Fruit fly (Drosophila melanogaster) whole organism, embryonic: ENCODE data around the gene CG13601.

ENCODE experiments used
- Blimp-1 ChIP-seq: fragments of 200-800 bp; sonication (Bioruptor generic); optimal IDR thresholded peaks from 3 replicates; lab custom pipeline; 2018; ENCODE audit warnings: missing biosample characterization, missing genetic modification characterization, mild to moderate bottlenecking, moderate library complexity, missing genetic modification reagents
- CG1024 ChIP-seq: fragments of 200-800 bp; sonication (Bioruptor generic); IDR thresholded peaks from 2 replicates; pipeline ENCODE4 v1.3.6; 2022; ENCODE audit warnings: missing biosample characterization, missing genetic modification characterization
- CG10267 ChIP-seq: fragments of 200-800 bp; sonication (Bioruptor generic); optimal IDR thresholded peaks from 2 replicates; lab custom pipeline; 2018; ENCODE audit warnings: missing biosample characterization, mild to moderate bottlenecking, missing genetic modification characterization, moderate library complexity
- CG10366 ChIP-seq: fragments of 200-800 bp; sonication (Bioruptor generic); IDR thresholded peaks from 2 replicates; pipeline ENCODE4 v1.3.6; 2022; ENCODE audit warnings: missing biosample characterization, missing genetic modification characterization
- CG10431 ChIP-seq: fragments of 200-800 bp; sonication (Bioruptor generic); optimal IDR thresholded peaks from 3 replicates; lab custom pipeline; 2018; ENCODE audit warnings: missing biosample characterization, mild to moderate bottlenecking, missing genetic modification characterization
- CG10543 ChIP-seq: fragments of 200-800 bp; sonication (Bioruptor generic); optimal IDR thresholded peaks from 3 replicates; lab custom pipeline; 2017; ENCODE audit warnings: missing biosample characterization, mild to moderate bottlenecking, missing genetic modification characterization, moderate library complexity
- CG12155 ChIP-seq: fragments of 200-800 bp; sonication (Bioruptor generic); optimal IDR thresholded peaks from 3 replicates; lab custom pipeline; 2016; ENCODE audit warnings: missing biosample characterization, missing genetic modification characterization
- CG12659 ChIP-seq: fragments of 200-800 bp; sonication (Bioruptor generic); optimal IDR thresholded peaks from 3 replicates; lab custom pipeline; 2017; ENCODE audit warnings: mild to moderate bottlenecking, missing biosample characterization, missing genetic modification reagents, missing genetic modification characterization
- CG12744 ChIP-seq: fragments of 200-800 bp; sonication (Bioruptor generic); optimal IDR thresholded peaks from 2 replicates; lab custom pipeline; 2016; ENCODE audit warnings: missing biosample characterization, missing genetic modification characterization
- CG14014 ChIP-seq: fragments of 200-800 bp; sonication (Bioruptor generic); IDR thresholded peaks from 2 replicates; pipeline ENCODE4 v1.3.6; 2022; ENCODE audit warnings: missing biosample characterization, missing genetic modification characterization
- CG14710 ChIP-seq: fragments of 200-800 bp; sonication (Bioruptor generic); optimal IDR thresholded peaks from 3 replicates; lab custom pipeline; 2019; ENCODE audit warnings: missing biosample characterization, mild to moderate bottlenecking, missing genetic modification characterization, moderate library complexity
- CG1603 ChIP-seq: fragments of 200-800 bp; sonication (Bioruptor generic); optimal IDR thresholded peaks from 2 replicates; lab custom pipeline; 2019; ENCODE audit warnings: missing biosample characterization, mild to moderate bottlenecking, missing genetic modification characterization, moderate library complexity
- CG16813 ChIP-seq: fragments of 200-800 bp; sonication (Bioruptor generic); IDR thresholded peaks from 3 replicates; pipeline ENCODE4 v1.3.6; 2022; ENCODE audit warnings: missing biosample characterization, missing genetic modification characterization; ENCODE audit not compliant: partially characterized antibody
- CG17361 ChIP-seq: fragments of 200-800 bp; sonication (Bioruptor generic); IDR thresholded peaks from 3 replicates; pipeline ENCODE4 v1.3.6; 2022; ENCODE audit warnings: missing biosample characterization, missing genetic modification characterization
- CG5953 ChIP-seq: fragments of 200-800 bp; sonication (Bioruptor generic); IDR thresholded peaks from 2 replicates; pipeline ENCODE4 v1.3.6; 2022; ENCODE audit warnings: missing biosample characterization, missing genetic modification characterization
- CG6654 ChIP-seq: fragments of 200-800 bp; sonication (Bioruptor generic); optimal IDR thresholded peaks from 2 replicates; lab custom pipeline; 2017; ENCODE audit warnings: missing biosample characterization, mild to moderate bottlenecking, missing genetic modification characterization
- CG6813 ChIP-seq: fragments of 200-800 bp; sonication (Bioruptor generic); optimal IDR thresholded peaks from 2 replicates; lab custom pipeline; 2017; ENCODE audit warnings: missing biosample characterization, missing genetic modification characterization, mild to moderate bottlenecking, moderate library complexity, missing genetic modification reagents
- CG7357 ChIP-seq: fragments of 200-800 bp; sonication (Bioruptor generic); IDR thresholded peaks from 3 replicates; pipeline ENCODE4 v1.3.6; 2022; ENCODE audit warnings: missing biosample characterization, missing genetic modification characterization
- CG8290 ChIP-seq, 3 experiments: fragments of 200-800 bp; sonication (Bioruptor generic); optimal IDR thresholded peaks; 2 replicates each; lab custom pipeline; 2016 to 2019; ENCODE audit warnings: missing biosample characterization in 3 of 3, missing genetic modification characterization in 3 of 3, mild to moderate bottlenecking in 2 of 3, moderate library complexity in 1 of 3
- CG8478 ChIP-seq: fragments of >200 bp; optimal IDR thresholded peaks from 2 replicates; lab custom pipeline; 2018
- CG8924 ChIP-seq: fragments of 200-800 bp; optimal IDR thresholded peaks from 3 replicates; lab custom pipeline; 2019; ENCODE audit warnings: missing biosample characterization, mild to moderate bottlenecking, missing genetic modification characterization, moderate library complexity
- CG9727 ChIP-seq: fragments of 200-800 bp; sonication (Bioruptor generic); optimal IDR thresholded peaks from 3 replicates; lab custom pipeline; 2017; ENCODE audit warnings: missing biosample characterization, mild to moderate bottlenecking, missing genetic modification characterization
- Dip2 ChIP-seq: fragments of 200-800 bp; sonication (Bioruptor generic); IDR thresholded peaks from 2 replicates; pipeline ENCODE4 v1.3.6; 2022; ENCODE audit warnings: missing biosample characterization, missing genetic modification characterization
- Doc3 ChIP-seq: fragments of 200-800 bp; sonication (Bioruptor generic); IDR thresholded peaks from 3 replicates; pipeline ENCODE4 v1.3.6; 2022; ENCODE audit warnings: missing biosample characterization, missing genetic modification characterization; ENCODE audit not compliant: partially characterized antibody
- Hand ChIP-seq: fragments of 200-800 bp; sonication (Bioruptor generic); optimal IDR thresholded peaks from 2 replicates; lab custom pipeline; 2017; ENCODE audit warnings: mild to moderate bottlenecking, missing biosample characterization, missing genetic modification reagents, missing genetic modification characterization
- MESR4 ChIP-seq: fragments of 200-800 bp; sonication (Bioruptor generic); optimal IDR thresholded peaks from 2 replicates; lab custom pipeline; 2018; ENCODE audit warnings: missing biosample characterization, mild to moderate bottlenecking, missing genetic modification characterization, moderate library complexity
- Optix ChIP-seq: fragments of 200-800 bp; sonication (Bioruptor generic); IDR thresholded peaks from 3 replicates; pipeline ENCODE4 v1.3.6; 2022; ENCODE audit warnings: missing biosample characterization, missing genetic modification characterization
- PHDP ChIP-seq: fragments of 200-800 bp; sonication (Bioruptor generic); optimal IDR thresholded peaks from 3 replicates; lab custom pipeline; 2018; ENCODE audit warnings: missing biosample characterization, mild to moderate bottlenecking, missing genetic modification characterization, moderate library complexity
- Ptx1 ChIP-seq: fragments of 200-800 bp; sonication (Bioruptor generic); IDR thresholded peaks from 2 replicates; pipeline ENCODE4 v1.3.6; 2022; ENCODE audit warnings: missing biosample characterization, missing genetic modification characterization
- Scr ChIP-seq: fragments of 200-800 bp; sonication (Bioruptor generic); IDR thresholded peaks from 2 replicates; pipeline ENCODE4 v1.3.6; 2022; ENCODE audit warnings: missing biosample characterization, missing genetic modification characterization; ENCODE audit not compliant: partially characterized antibody
- ash1 ChIP-seq: fragments of 200-800 bp; sonication (Bioruptor generic); optimal IDR thresholded peaks from 2 replicates; lab custom pipeline; 2018; ENCODE audit warnings: missing biosample characterization, mild to moderate bottlenecking, missing genetic modification characterization
- bab2 ChIP-seq: fragments of 200-800 bp; sonication (Bioruptor generic); optimal IDR thresholded peaks from 2 replicates; lab custom pipeline; 2016; ENCODE audit warnings: missing biosample characterization, missing genetic modification characterization
- bowl ChIP-seq: fragments of 200-800 bp; sonication (Bioruptor generic); IDR thresholded peaks from 2 replicates; pipeline ENCODE4 v1.3.6; 2022; ENCODE audit warnings: missing biosample characterization, missing genetic modification characterization
- btn ChIP-seq: fragments of 200-800 bp; sonication (Bioruptor generic); optimal IDR thresholded peaks from 2 replicates; lab custom pipeline; 2016; ENCODE audit warnings: missing biosample characterization, missing genetic modification characterization
- cad ChIP-seq: fragments of >200 bp; optimal IDR thresholded peaks from 2 replicates; lab custom pipeline; 2017; ENCODE audit warnings: missing biosample characterization, missing genetic modification characterization
- da ChIP-seq: fragments of 200-800 bp; sonication (Bioruptor generic); optimal IDR thresholded peaks from 2 replicates; lab custom pipeline; 2016; ENCODE audit warnings: missing biosample characterization, missing genetic modification characterization
- gce ChIP-seq: fragments of 200-800 bp; sonication (Bioruptor generic); IDR thresholded peaks from 3 replicates; pipeline ENCODE4 v1.3.6; 2022; ENCODE audit warnings: missing biosample characterization, missing genetic modification characterization
- nom ChIP-seq: fragments of 200-800 bp; sonication (Bioruptor generic); optimal IDR thresholded peaks from 2 replicates; lab custom pipeline; 2017; ENCODE audit warnings: missing biosample characterization, missing genetic modification characterization, mild to moderate bottlenecking, moderate library complexity, missing genetic modification reagents
- ranshi ChIP-seq: fragments of 200-800 bp; sonication (Bioruptor generic); IDR thresholded peaks from 2 replicates; pipeline ENCODE4 v1.3.6; 2022; ENCODE audit warnings: missing biosample characterization, missing genetic modification characterization
- repo ChIP-seq: fragments of 200-800 bp; sonication (Bioruptor generic); optimal IDR thresholded peaks from 2 replicates; lab custom pipeline; 2016; ENCODE audit warnings: missing biosample characterization, missing genetic modification characterization
- rib ChIP-seq: fragments of 200-800 bp; sonication (Bioruptor generic); IDR thresholded peaks from 2 replicates; pipeline ENCODE4 v1.3.6; 2022; ENCODE audit warnings: missing biosample characterization, missing genetic modification characterization
- schlank ChIP-seq: fragments of 200-800 bp; sonication (Bioruptor generic); optimal IDR thresholded peaks from 2 replicates; lab custom pipeline; 2018; ENCODE audit warnings: missing biosample characterization, mild to moderate bottlenecking, missing genetic modification characterization
- sd ChIP-seq: fragments of 200-800 bp; sonication (Bioruptor generic); optimal IDR thresholded peaks from 3 replicates; lab custom pipeline; 2018; ENCODE audit warnings: missing biosample characterization, mild to moderate bottlenecking, missing genetic modification characterization, moderate library complexity
- sr ChIP-seq: fragments of 200-800 bp; sonication (Bioruptor generic); IDR thresholded peaks from 3 replicates; pipeline ENCODE4 v1.3.6; 2022; ENCODE audit warnings: missing biosample characterization, missing genetic modification characterization
- stwl ChIP-seq: fragments of 200-800 bp; sonication (Bioruptor generic); optimal IDR thresholded peaks from 3 replicates; lab custom pipeline; 2018; ENCODE audit warnings: missing biosample characterization, mild to moderate bottlenecking, missing genetic modification characterization, moderate library complexity
- trh ChIP-seq: fragments of 200-800 bp; sonication (Bioruptor generic); optimal IDR thresholded peaks from 2 replicates; lab custom pipeline; 2016; ENCODE audit warnings: missing biosample characterization, missing genetic modification characterization
- usp ChIP-seq: fragments of >200 bp; optimal IDR thresholded peaks from 2 replicates; lab custom pipeline; 2017; ENCODE audit warnings: missing biosample characterization, missing genetic modification characterization

Gene CG13601

dm6 chr3R:23962781-23963222 lies 35.4 kb upstream of the CG13601 start, which contains the start of gene CG31140 (continued):
- TF ChIP-seq sr (GFP tag; lab: Robert Waterston, UW), result peak; percentile 38; the same call in 1 of the 3 replicates
- no peak for TF ChIP-seq CG12744 (GFP tag; lab: Kevin White, UChicago)
- peak; percentile 91 for TF ChIP-seq sd
- TF ChIP-seq repo (GFP tag; lab: Kevin White, UChicago), result peak; percentile 0
- peak; percentile 73 for TF ChIP-seq CG10543
- no peak for TF ChIP-seq bowl
- peak; percentile 64 for TF ChIP-seq Hand
- TF ChIP-seq MESR4, result peak; percentile 12
- TF ChIP-seq, all 482 proteins: peak for 92

dm6 chr3R:23960865-23961264 lies 33.4 kb upstream of the CG13601 start:
- TF ChIP-seq CG10267 (tag; lab: Kevin White, UChicago) (peak; percentile 47), nom (GFP tag; lab: Kevin White, UChicago) (no peak), Doc3 (GFP tag; lab: Robert Waterston, UW) (0 out of 3 replicates have a peak, but pooled peaks have one; percentile 13), da (GFP tag; lab: Kevin White, UChicago) (no peak), CG16813 (peak; percentile 39; the same call in 1 of the 3 replicates), CG12155 (GFP tag; lab: Kevin White, UChicago) (no peak), Scr (0 out of 2 replicates have a peak, but pooled peaks have one; percentile 17), trh (GFP tag; lab: Kevin White, UChicago) (no peak), stwl (peak; percentile 99), gce (0 out of 3 replicates have a peak, but pooled peaks have one; percentile 8), CG8478 (lab: Kevin White, UChicago) (no peak), CG8290 (GFP tag; optimal IDR thresholded peaks at IDR 0.05; lab: Kevin White, UChicago) (peak; percentile 36), CG8290 (tag; optimal IDR thresholded peaks at IDR 0.05; lab: Kevin White, UChicago) (no peak)

dm6 chr3R:23958091-23958838 lies 30.8 kb upstream of the CG13601 start, which contains the start of the genes GluProRS and AP-1sigma:
Gene GluProRS (minus strand): TSS chr3R:23958391.
Gene AP-1sigma (plus strand): TSS chr3R:23958651.
- TF ChIP-seq CG12659 (GFP tag; lab: Kevin White, UChicago), result peak; percentile 94
- peak; percentile 42 for TF ChIP-seq btn (GFP tag; lab: Kevin White, UChicago)
- TF ChIP-seq CG17361 (GFP tag; lab: Robert Waterston, UW), result no peak; the same call in none of the 3 replicates
- TF ChIP-seq schlank (tag; lab: Kevin White, UChicago), result peak; percentile 59
- peak; percentile 96 for TF ChIP-seq CG10366
- no peak for TF ChIP-seq cad (GFP tag; lab: Kevin White, UChicago)
- peak; percentile 93 for TF ChIP-seq CG9727
- TF ChIP-seq Ptx1 (GFP tag; lab: Robert Waterston, UW), result peak; percentile 99
- peak; percentile 95 for TF ChIP-seq CG14014 (GFP tag; lab: Robert Waterston, UW)
- TF ChIP-seq CG7357 (GFP tag; lab: Robert Waterston, UW), result peak; percentile 91
- TF ChIP-seq ash1, result peak; percentile 59
- peak; percentile 92 for TF ChIP-seq rib (GFP tag; lab: Robert Waterston, UW)
- peak; percentile 95 for TF ChIP-seq ranshi
- TF ChIP-seq Dip2 (GFP tag; lab: Robert Waterston, UW), result peak; percentile 32; the same call in 1 of the 2 replicates
- peak; percentile 42 for TF ChIP-seq CG6654 (GFP tag; lab: Kevin White, UChicago)
- TF ChIP-seq CG14710, result peak; percentile 92
- peak; percentile 15 for TF ChIP-seq CG10431 (GFP tag; lab: Kevin White, UChicago)
- peak; percentile 92 for TF ChIP-seq CG1603 (tag; lab: Kevin White, UChicago)
- peak; percentile 85 for TF ChIP-seq bab2 (GFP tag; lab: Kevin White, UChicago)
- peak; percentile 90 for TF ChIP-seq CG1024
- peak; percentile 91 for TF ChIP-seq Optix
- peak; percentile 86 for TF ChIP-seq Blimp-1 (GFP tag; lab: Kevin White, UChicago)
- no peak for TF ChIP-seq usp (GFP tag; lab: Kevin White, UChicago)
- peak; percentile 88 for TF ChIP-seq CG8924 (tag; lab: Kevin White, UChicago)
- peak; percentile 59 for TF ChIP-seq CG6813 (GFP tag; lab: Kevin White, UChicago)
- peak; percentile 87 for TF ChIP-seq PHDP (tag; lab: Kevin White, UChicago)
- TF ChIP-seq CG5953 (GFP tag; lab: Robert Waterston, UW), result peak; percentile 94
